Fruit fly (Drosophila melanogaster) whole organism, prepupa: ENCODE data around the gene snRNP-U1-C.

Source experiments
- CG10631 ChIP-seq: fragments of 200-800 bp; sonication (Bioruptor generic); optimal IDR thresholded peaks from 2 replicates; lab custom pipeline; 2016; ENCODE audit warnings: missing biosample characterization, missing genetic modification characterization
- CG10669 ChIP-seq: fragments of 200-800 bp; sonication (Bioruptor generic); optimal IDR thresholded peaks from 3 replicates; lab custom pipeline; 2018; ENCODE audit warnings: missing biosample characterization, mild to moderate bottlenecking, missing genetic modification characterization, moderate library complexity
- CG11294 ChIP-seq: fragments of 200-800 bp; sonication (Bioruptor generic); IDR thresholded peaks from 2 replicates; pipeline ENCODE4 v1.3.6; 2022; ENCODE audit warnings: missing biosample characterization, missing genetic modification characterization
- CG11762 ChIP-seq: fragments of 200-800 bp; sonication (Bioruptor generic); optimal IDR thresholded peaks from 3 replicates; lab custom pipeline; 2016; ENCODE audit warnings: missing biosample characterization, missing genetic modification characterization; ENCODE audit not compliant: insufficient read depth
- CG11902 ChIP-seq: fragments of 200-800 bp; sonication (Bioruptor generic); optimal IDR thresholded peaks from 3 replicates; lab custom pipeline; 2016; ENCODE audit warnings: missing biosample characterization, missing genetic modification characterization
- CG31627 ChIP-seq: fragments of 200-800 bp; sonication (Bioruptor generic); optimal IDR thresholded peaks from 3 replicates; lab custom pipeline; 2016; ENCODE audit warnings: missing biosample characterization, missing genetic modification characterization
- CG32006 ChIP-seq: fragments of 200-800 bp; sonication (Bioruptor generic); optimal IDR thresholded peaks from 3 replicates; lab custom pipeline; 2017; ENCODE audit warnings: missing biosample characterization, mild to moderate bottlenecking, missing genetic modification characterization
- CG34406 ChIP-seq: fragments of 200-800 bp; sonication (Bioruptor generic); optimal IDR thresholded peaks from 3 replicates; lab custom pipeline; 2016; ENCODE audit warnings: missing biosample characterization, missing genetic modification characterization
- CG3919 ChIP-seq: fragments of 200-800 bp; sonication (Bioruptor generic); optimal IDR thresholded peaks from 3 replicates; lab custom pipeline; 2016; ENCODE audit warnings: missing biosample characterization, missing genetic modification characterization
- CG4318 ChIP-seq: fragments of 200-800 bp; sonication (Bioruptor generic); optimal IDR thresholded peaks from 3 replicates; lab custom pipeline; 2017; ENCODE audit warnings: missing biosample characterization, mild to moderate bottlenecking, missing genetic modification characterization
- CG6163 ChIP-seq: fragments of 200-800 bp; sonication (Bioruptor generic); IDR thresholded peaks from 3 replicates; pipeline ENCODE4 v1.3.6; 2022; ENCODE audit warnings: missing biosample characterization, missing genetic modification characterization
- CG6276 ChIP-seq: fragments of 200-800 bp; sonication (Bioruptor generic); optimal IDR thresholded peaks from 2 replicates; lab custom pipeline; 2017; ENCODE audit warnings: missing biosample characterization, mild to moderate bottlenecking, missing genetic modification characterization
- CG6792 ChIP-seq: fragments of 200-800 bp; sonication (Bioruptor generic); optimal IDR thresholded peaks from 3 replicates; lab custom pipeline; 2016; ENCODE audit warnings: missing biosample characterization, missing genetic modification characterization
- CG6808 ChIP-seq: fragments of 200-800 bp; sonication (Bioruptor generic); optimal IDR thresholded peaks from 3 replicates; lab custom pipeline; 2017; ENCODE audit warnings: missing biosample characterization, missing genetic modification characterization, mild to moderate bottlenecking, moderate library complexity, missing genetic modification reagents
- CG6854 ChIP-seq: fragments of 200-800 bp; sonication (Bioruptor generic); optimal IDR thresholded peaks from 2 replicates; lab custom pipeline; 2017; ENCODE audit warnings: missing biosample characterization, mild to moderate bottlenecking, missing genetic modification characterization
- CG8119 ChIP-seq: fragments of 200-800 bp; sonication (Bioruptor generic); IDR thresholded peaks from 3 replicates; pipeline ENCODE4 v1.3.6; 2022; ENCODE audit warnings: missing biosample characterization, missing genetic modification characterization
- CG8319 ChIP-seq: fragments of 200-800 bp; sonication (Bioruptor generic); optimal IDR thresholded peaks from 3 replicates; lab custom pipeline; 2016; ENCODE audit warnings: missing biosample characterization, missing genetic modification characterization
- CG8632 ChIP-seq: fragments of 200-800 bp; sonication (Bioruptor generic); optimal IDR thresholded peaks from 3 replicates; lab custom pipeline; 2016; ENCODE audit warnings: missing biosample characterization, missing genetic modification characterization
- CG9139 ChIP-seq: fragments of 200-800 bp; sonication (Bioruptor generic); optimal IDR thresholded peaks from 3 replicates; lab custom pipeline; 2017; ENCODE audit warnings: missing biosample characterization, mild to moderate bottlenecking, missing genetic modification characterization
- Eip75B ChIP-seq: fragments of 200-800 bp; sonication (Bioruptor generic); optimal IDR thresholded peaks from 3 replicates; lab custom pipeline; 2016; ENCODE audit warnings: missing biosample characterization, missing genetic modification characterization
- Eip78C ChIP-seq: fragments of 200-800 bp; sonication (Bioruptor generic); peaks from one replicate; lab custom pipeline; 2016; ENCODE audit warnings: missing biosample characterization, missing genetic modification characterization
- Eip93F ChIP-seq: fragments of 200-800 bp; sonication (Bioruptor generic); optimal IDR thresholded peaks from 2 replicates; lab custom pipeline; 2016; ENCODE audit warnings: missing biosample characterization, mild to moderate bottlenecking, missing genetic modification characterization
- Ets96B ChIP-seq: fragments of 200-800 bp; optimal IDR thresholded peaks from 2 replicates; lab custom pipeline; 2019; ENCODE audit warnings: missing biosample characterization, mild to moderate bottlenecking, missing genetic modification characterization, moderate library complexity
- Gug ChIP-seq: fragments of 200-800 bp; sonication (Bioruptor generic); IDR thresholded peaks from 2 replicates; pipeline ENCODE4 v1.3.6; 2022; ENCODE audit warnings: missing biosample characterization, missing genetic modification characterization
- Hr38 ChIP-seq: sonication (Bioruptor generic); optimal IDR thresholded peaks from 2 replicates; lab custom pipeline; 2016; ENCODE audit warnings: missing biosample characterization, missing genetic modification characterization
- Hr39 ChIP-seq: fragments of 200-800 bp; sonication (Bioruptor generic); optimal IDR thresholded peaks from 2 replicates; lab custom pipeline; 2016; ENCODE audit warnings: missing biosample characterization, missing genetic modification characterization
- Met ChIP-seq: fragments of 200-800 bp; sonication (Bioruptor generic); optimal IDR thresholded peaks from 3 replicates; lab custom pipeline; 2016; ENCODE audit warnings: missing biosample characterization, missing genetic modification characterization
- OdsH ChIP-seq: fragments of 200-800 bp; sonication (Bioruptor generic); optimal IDR thresholded peaks from 3 replicates; lab custom pipeline; 2016; ENCODE audit warnings: missing biosample characterization, missing genetic modification characterization
- Smox ChIP-seq: fragments of 200-800 bp; sonication (Bioruptor generic); optimal IDR thresholded peaks from 3 replicates; lab custom pipeline; 2016; ENCODE audit warnings: missing biosample characterization, missing genetic modification characterization
- Sox102F ChIP-seq: fragments of 200-800 bp; sonication (Bioruptor generic); optimal IDR thresholded peaks from 2 replicates; lab custom pipeline; 2016; ENCODE audit warnings: missing biosample characterization, mild to moderate bottlenecking, missing genetic modification characterization
- Sox15 ChIP-seq: fragments of 200-800 bp; sonication (Bioruptor generic); optimal IDR thresholded peaks from 3 replicates; lab custom pipeline; 2016; ENCODE audit warnings: missing biosample characterization, missing genetic modification characterization
- acj6 ChIP-seq: fragments of 200-800 bp; sonication (Bioruptor generic); optimal IDR thresholded peaks from 3 replicates; lab custom pipeline; 2016; ENCODE audit warnings: missing biosample characterization, missing genetic modification characterization
- dac ChIP-seq: fragments of 200-800 bp; sonication (Bioruptor generic); optimal IDR thresholded peaks from 2 replicates; lab custom pipeline; 2017; ENCODE audit warnings: missing biosample characterization, mild to moderate bottlenecking, missing genetic modification characterization
- dsx ChIP-seq: fragments of 200-800 bp; optimal IDR thresholded peaks from 3 replicates; lab custom pipeline; 2019; ENCODE audit warnings: missing biosample characterization, mild to moderate bottlenecking, missing genetic modification characterization, moderate library complexity; ENCODE audit not compliant: poor library complexity, severe bottlenecking
- eg ChIP-seq: fragments of 200-800 bp; sonication (Bioruptor generic); IDR thresholded peaks from 3 replicates; pipeline ENCODE4 v1.3.6; 2022; ENCODE audit warnings: missing biosample characterization, missing genetic modification characterization
- esn ChIP-seq: fragments of 200-800 bp; sonication (Bioruptor generic); optimal IDR thresholded peaks from 2 replicates; lab custom pipeline; 2016; ENCODE audit warnings: missing biosample characterization, mild to moderate bottlenecking, missing genetic modification characterization, moderate library complexity
- fd59A ChIP-seq: fragments of 200-800 bp; sonication (Bioruptor generic); optimal IDR thresholded peaks from 2 replicates; lab custom pipeline; 2017; ENCODE audit warnings: missing biosample characterization, mild to moderate bottlenecking, missing genetic modification characterization, missing genetic modification reagents
- fd85E ChIP-seq: fragments of 200-800 bp; sonication (Bioruptor generic); optimal IDR thresholded peaks from 3 replicates; lab custom pipeline; 2016; ENCODE audit warnings: missing biosample characterization, missing genetic modification characterization
- fkh ChIP-seq: fragments of 200-800 bp; sonication (Bioruptor generic); optimal IDR thresholded peaks from 3 replicates; lab custom pipeline; 2017; ENCODE audit warnings: missing biosample characterization, mild to moderate bottlenecking, missing genetic modification characterization, moderate library complexity
- lz ChIP-seq: fragments of 200-800 bp; sonication (Bioruptor generic); optimal IDR thresholded peaks from 3 replicates; lab custom pipeline; 2016; ENCODE audit warnings: missing biosample characterization, missing genetic modification characterization
- net ChIP-seq: fragments of 200-800 bp; sonication (Bioruptor generic); optimal IDR thresholded peaks from 3 replicates; lab custom pipeline; 2016; ENCODE audit warnings: missing biosample characterization, missing genetic modification characterization
- pdm3 ChIP-seq: fragments of 200-800 bp; sonication (Bioruptor generic); optimal IDR thresholded peaks from 3 replicates; lab custom pipeline; 2016; ENCODE audit warnings: missing biosample characterization, missing genetic modification characterization
- salr ChIP-seq, 2 experiments: fragments of 200-800 bp; sonication (Bioruptor generic); optimal IDR thresholded peaks; 3 replicates each; lab custom pipeline; 2016 to 2018; ENCODE audit warnings: missing biosample characterization in 2 of 2, missing genetic modification characterization in 2 of 2, mild to moderate bottlenecking in 1 of 2
- spab ChIP-seq: fragments of 200-800 bp; sonication (Bioruptor generic); optimal IDR thresholded peaks from 2 replicates; lab custom pipeline; 2017; ENCODE audit warnings: missing biosample characterization, mild to moderate bottlenecking, missing genetic modification characterization, missing genetic modification reagents
- ss ChIP-seq, 2 experiments: fragments of 200-800 bp; sonication (Bioruptor generic); optimal IDR thresholded peaks; 2 replicates in 1 of 2; 3 replicates in 1 of 2; lab custom pipeline; 2017 to 2018; ENCODE audit warnings: mild to moderate bottlenecking in 2 of 2, missing biosample characterization in 2 of 2, missing genetic modification characterization in 2 of 2, moderate library complexity in 1 of 2
- svp ChIP-seq: fragments of 200-800 bp; sonication (Bioruptor generic); peaks from one replicate; lab custom pipeline; 2016; ENCODE audit warnings: missing biosample characterization, missing genetic modification characterization
- topi ChIP-seq: fragments of 200-800 bp; sonication (Bioruptor generic); optimal IDR thresholded peaks from 3 replicates; lab custom pipeline; 2016; ENCODE audit warnings: missing biosample characterization, missing genetic modification characterization
- vri ChIP-seq: fragments of 200-800 bp; sonication (Bioruptor generic); optimal IDR thresholded peaks from 3 replicates; lab custom pipeline; 2016; ENCODE audit warnings: missing biosample characterization, mild to moderate bottlenecking, missing genetic modification characterization

Gene snRNP-U1-C

dm6 chr3R:18998370-18998769 lies 14.9 kb upstream of the snRNP-U1-C start (continued):
- TF ChIP-seq pdm3 (GFP tag; lab: Kevin White, UChicago) = peak; percentile 36
- peak; percentile 68 for TF ChIP-seq Ets96B (tag; lab: Kevin White, UChicago)
- TF ChIP-seq CG6808 (GFP tag; lab: Kevin White, UChicago) = peak; percentile 31
- TF ChIP-seq CG3919 (GFP tag; lab: Kevin White, UChicago) = peak; percentile 77
- peak; percentile 38 for TF ChIP-seq CG4318 (GFP tag; lab: Kevin White, UChicago)

dm6 chr3R:18997388-18998287 lies 14.2 kb upstream of the snRNP-U1-C start:
- no peak for TF ChIP-seq Hr39
- peak; percentile 32 for TF ChIP-seq CG6792 (GFP tag; lab: Kevin White, UChicago)
- no peak for TF ChIP-seq CG11902
- TF ChIP-seq dac = no peak
- TF ChIP-seq CG11294 (GFP tag; lab: Robert Waterston, UW) = no peak
- TF ChIP-seq Gug (GFP tag; lab: Robert Waterston, UW) = no peak
- TF ChIP-seq Eip75B (GFP tag; lab: Kevin White, UChicago) = no peak
- no peak for TF ChIP-seq eg (GFP tag; lab: Robert Waterston, UW)
- TF ChIP-seq CG31627 (GFP tag; lab: Kevin White, UChicago) = no peak
- no peak for TF ChIP-seq CG3919 (GFP tag; lab: Kevin White, UChicago)
- no peak for TF ChIP-seq Eip93F (GFP tag; lab: Kevin White, UChicago)
- peak in 1 of 2 experiments; percentile 31 for TF ChIP-seq ss (GFP tag; optimal IDR thresholded peaks at IDR 0.05; lab: Kevin White, UChicago)
- no peak for TF ChIP-seq fd85E (GFP tag; lab: Kevin White, UChicago)
- no peak for TF ChIP-seq CG6276 (GFP tag; lab: Kevin White, UChicago)
- no peak for TF ChIP-seq spab (GFP tag; lab: Kevin White, UChicago)
- no peak for TF ChIP-seq OdsH
- TF ChIP-seq dsx (GFP tag; lab: Kevin White, UChicago) = no peak
- no peak for TF ChIP-seq CG8119 (GFP tag; lab: Robert Waterston, UW)
- peak; percentile 35 for TF ChIP-seq Sox102F (GFP tag; lab: Kevin White, UChicago)
- TF ChIP-seq net (GFP tag; lab: Kevin White, UChicago) = peak; percentile 0
- TF ChIP-seq CG32006 (GFP tag; lab: Kevin White, UChicago) = no peak
- TF ChIP-seq topi = no peak
- no peak for TF ChIP-seq CG9139 (GFP tag; lab: Kevin White, UChicago)
- TF ChIP-seq CG8319 (GFP tag; lab: Kevin White, UChicago) = no peak
- TF ChIP-seq Met (GFP tag; lab: Kevin White, UChicago) = peak; percentile 13
- peak; percentile 86 for TF ChIP-seq svp (GFP tag; lab: Kevin White, UChicago)
- TF ChIP-seq CG4318 (GFP tag; lab: Kevin White, UChicago) = no peak
- TF ChIP-seq Smox (GFP tag; lab: Kevin White, UChicago) = peak; percentile 38
- TF ChIP-seq fkh (GFP tag; lab: Kevin White, UChicago) = peak; percentile 96
- peak; percentile 26 for TF ChIP-seq esn (GFP tag; lab: Kevin White, UChicago)
- TF ChIP-seq CG8632 = peak; percentile 59
- TF ChIP-seq CG10669 (GFP tag; lab: Kevin White, UChicago) = no peak
- no peak for TF ChIP-seq fd59A (GFP tag; lab: Kevin White, UChicago)
- TF ChIP-seq pdm3 (GFP tag; lab: Kevin White, UChicago) = no peak
- no peak for TF ChIP-seq CG11762 (GFP tag; lab: Kevin White, UChicago)
- no peak for TF ChIP-seq Hr38
- TF ChIP-seq lz (GFP tag; lab: Kevin White, UChicago) = no peak
- peak; percentile 49 for TF ChIP-seq CG34406 (GFP tag; lab: Kevin White, UChicago)
- no peak for TF ChIP-seq vri (GFP tag; lab: Kevin White, UChicago)
- TF ChIP-seq CG6854 (GFP tag; lab: Kevin White, UChicago) = peak; percentile 56
- peak; percentile 7; the same call in 1 of the 3 replicates for TF ChIP-seq CG6163 (GFP tag; lab: Robert Waterston, UW)
- TF ChIP-seq CG10631 (GFP tag; lab: Kevin White, UChicago) = no peak
- no peak for TF ChIP-seq acj6 (GFP tag; lab: Kevin White, UChicago)
- no peak for TF ChIP-seq Sox15
- no peak for TF ChIP-seq salr (GFP tag; optimal IDR thresholded peaks at IDR 0.05; lab: Kevin White, UChicago)
- TF ChIP-seq Eip78C (GFP tag; lab: Kevin White, UChicago) = peak; percentile 70
